Fruit fly (Drosophila melanogaster) whole organism, embryonic: ENCODE results near the gene CG12998.
A peak's percentile ranks its signal among the peaks of the same experiment; 100 is the strongest.

Experiments used
- Adf1 ChIP-seq: fragments of 200-800 bp; sonication (Bioruptor generic); IDR thresholded peaks from 2 replicates; pipeline ENCODE4 v1.3.6; 2022; ENCODE audit warnings: missing biosample characterization, missing genetic modification characterization
- CG10959 ChIP-seq: fragments of 200-800 bp; sonication (Bioruptor generic); IDR thresholded peaks from 2 replicates; pipeline ENCODE4 v1.3.6; 2022; ENCODE audit warnings: missing biosample characterization, missing genetic modification characterization
- CG11247 ChIP-seq: fragments of 200-800 bp; sonication (Bioruptor generic); IDR thresholded peaks from 2 replicates; pipeline ENCODE4 v1.3.6; 2022; ENCODE audit warnings: missing biosample characterization, missing genetic modification characterization
- CG12104 ChIP-seq: fragments of 200-800 bp; sonication (Bioruptor generic); optimal IDR thresholded peaks from 3 replicates; lab custom pipeline; 2016; ENCODE audit warnings: missing biosample characterization, missing genetic modification characterization
- CG12219 ChIP-seq: fragments of 200-800 bp; sonication (Bioruptor generic); optimal IDR thresholded peaks from 3 replicates; lab custom pipeline; 2018; ENCODE audit warnings: missing biosample characterization, mild to moderate bottlenecking, missing genetic modification characterization
- CG13624 ChIP-seq: fragments of 200-800 bp; sonication (Bioruptor generic); optimal IDR thresholded peaks from 2 replicates; lab custom pipeline; 2016; ENCODE audit warnings: missing biosample characterization, missing genetic modification characterization
- CG13775 ChIP-seq: fragments of 200-800 bp; sonication (Bioruptor generic); optimal IDR thresholded peaks from 3 replicates; lab custom pipeline; 2017; ENCODE audit warnings: missing biosample characterization, mild to moderate bottlenecking, missing genetic modification characterization
- CG14014 ChIP-seq: fragments of 200-800 bp; sonication (Bioruptor generic); IDR thresholded peaks from 2 replicates; pipeline ENCODE4 v1.3.6; 2022; ENCODE audit warnings: missing biosample characterization, missing genetic modification characterization
- CG14441 ChIP-seq: fragments of 200-800 bp; sonication (Bioruptor generic); IDR thresholded peaks from 2 replicates; pipeline ENCODE4 v1.3.6; 2022; ENCODE audit warnings: missing biosample characterization, missing genetic modification characterization
- CG14860 ChIP-seq: fragments of 200-800 bp; sonication (Bioruptor generic); IDR thresholded peaks from 3 replicates; pipeline ENCODE4 v1.3.6; 2022; ENCODE audit warnings: missing biosample characterization, missing genetic modification characterization; ENCODE audit not compliant: partially characterized antibody
- CG1647 ChIP-seq: fragments of 200-800 bp; sonication (Bioruptor generic); optimal IDR thresholded peaks from 3 replicates; lab custom pipeline; 2016; ENCODE audit warnings: missing biosample characterization, missing genetic modification characterization
- CG2120 ChIP-seq: fragments of 200-800 bp; sonication (Bioruptor generic); optimal IDR thresholded peaks from 3 replicates; lab custom pipeline; 2016; ENCODE audit warnings: missing biosample characterization, missing genetic modification characterization
- CG2129 ChIP-seq: fragments of 200-800 bp; sonication (Bioruptor generic); IDR thresholded peaks from 2 replicates; pipeline ENCODE4 v1.3.6; 2022; ENCODE audit warnings: missing biosample characterization, missing genetic modification characterization; ENCODE audit not compliant: partially characterized antibody
- CG31441 ChIP-seq: fragments of 200-800 bp; sonication (Bioruptor generic); IDR thresholded peaks from 2 replicates; pipeline ENCODE4 v1.3.6; 2022; ENCODE audit warnings: missing biosample characterization, missing genetic modification characterization
- CG6654 ChIP-seq: fragments of 200-800 bp; sonication (Bioruptor generic); optimal IDR thresholded peaks from 2 replicates; lab custom pipeline; 2017; ENCODE audit warnings: missing biosample characterization, mild to moderate bottlenecking, missing genetic modification characterization
- CG6683 ChIP-seq: fragments of 200-800 bp; sonication (Bioruptor generic); optimal IDR thresholded peaks from 2 replicates; lab custom pipeline; 2017; ENCODE audit warnings: missing biosample characterization, mild to moderate bottlenecking, missing genetic modification characterization, missing genetic modification reagents
- CG7357 ChIP-seq: fragments of 200-800 bp; sonication (Bioruptor generic); IDR thresholded peaks from 3 replicates; pipeline ENCODE4 v1.3.6; 2022; ENCODE audit warnings: missing biosample characterization, missing genetic modification characterization
- CG9876 ChIP-seq: fragments of 200-800 bp; sonication (Bioruptor generic); optimal IDR thresholded peaks from 2 replicates; lab custom pipeline; 2016; ENCODE audit warnings: missing biosample characterization, missing genetic modification characterization
- Dll ChIP-seq: fragments of 200-800 bp; sonication (Bioruptor generic); IDR thresholded peaks from 4 replicates; pipeline ENCODE4 v1.3.6; 2022; ENCODE audit warnings: missing biosample characterization, missing genetic modification characterization; ENCODE audit not compliant: partially characterized antibody
- Drgx ChIP-seq: fragments of 200-800 bp; sonication (Bioruptor generic); IDR thresholded peaks from 2 replicates; pipeline ENCODE4 v1.3.6; 2022; ENCODE audit warnings: missing biosample characterization, missing genetic modification characterization
- ERR ChIP-seq: fragments of 200-800 bp; sonication (Bioruptor generic); optimal IDR thresholded peaks from 2 replicates; lab custom pipeline; 2016; ENCODE audit warnings: missing biosample characterization, missing genetic modification characterization
- HLH3B ChIP-seq: fragments of 200-800 bp; sonication (Bioruptor generic); IDR thresholded peaks from 2 replicates; pipeline ENCODE4 v1.3.6; 2022; ENCODE audit warnings: missing biosample characterization, missing genetic modification characterization
- HLH4C ChIP-seq: fragments of 200-800 bp; sonication (Bioruptor generic); IDR thresholded peaks from 3 replicates; pipeline ENCODE4 v1.3.6; 2022; ENCODE audit warnings: missing biosample characterization, missing genetic modification characterization; ENCODE audit not compliant: partially characterized antibody
- Hmr ChIP-seq: fragments of 200-800 bp; sonication (Bioruptor generic); optimal IDR thresholded peaks from 3 replicates; lab custom pipeline; 2017; ENCODE audit warnings: mild to moderate bottlenecking, missing biosample characterization, missing genetic modification reagents, missing genetic modification characterization
- Hmx ChIP-seq: fragments of 200-800 bp; sonication (Bioruptor generic); optimal IDR thresholded peaks from 2 replicates; lab custom pipeline; 2016; ENCODE audit warnings: missing biosample characterization, missing genetic modification characterization
- Lim3 ChIP-seq: fragments of 200-800 bp; sonication (Bioruptor generic); IDR thresholded peaks from 2 replicates; pipeline ENCODE4 v1.3.6; 2022; ENCODE audit warnings: missing biosample characterization, missing genetic modification characterization
- Myb ChIP-seq: fragments of 200-800 bp; sonication (Bioruptor generic); optimal IDR thresholded peaks from 2 replicates; lab custom pipeline; 2016; ENCODE audit warnings: missing biosample characterization, missing genetic modification characterization
- Oaz ChIP-seq: fragments of 200-800 bp; sonication (Bioruptor generic); IDR thresholded peaks from 2 replicates; pipeline ENCODE4 v1.3.6; 2022; ENCODE audit warnings: missing biosample characterization, missing genetic modification characterization
- Poxn ChIP-seq: fragments of 200-800 bp; sonication (Bioruptor generic); IDR thresholded peaks from 2 replicates; pipeline ENCODE4 v1.3.6; 2022; ENCODE audit warnings: missing biosample characterization, missing genetic modification characterization
- Sox100B ChIP-seq: fragments of 200-800 bp; sonication (Bioruptor generic); optimal IDR thresholded peaks from 3 replicates; lab custom pipeline; 2018; ENCODE audit warnings: missing biosample characterization, mild to moderate bottlenecking, missing genetic modification characterization
- Sox102F ChIP-seq: fragments of 200-800 bp; sonication (Bioruptor generic); optimal IDR thresholded peaks from 2 replicates; lab custom pipeline; 2018; ENCODE audit warnings: missing biosample characterization, mild to moderate bottlenecking, missing genetic modification characterization, moderate library complexity
- Sry-β ChIP-seq: fragments of 200-800 bp; sonication (Bioruptor generic); optimal IDR thresholded peaks from 2 replicates; lab custom pipeline; 2018; ENCODE audit warnings: missing biosample characterization, mild to moderate bottlenecking, missing genetic modification characterization, moderate library complexity
- bowl ChIP-seq: fragments of 200-800 bp; sonication (Bioruptor generic); IDR thresholded peaks from 2 replicates; pipeline ENCODE4 v1.3.6; 2022; ENCODE audit warnings: missing biosample characterization, missing genetic modification characterization
- cad ChIP-seq: fragments of >200 bp; optimal IDR thresholded peaks from 2 replicates; lab custom pipeline; 2017; ENCODE audit warnings: missing biosample characterization, missing genetic modification characterization
- chinmo ChIP-seq: fragments of 200-800 bp; sonication (Bioruptor generic); IDR thresholded peaks from 4 replicates; pipeline ENCODE4 v1.3.6; 2022; ENCODE audit warnings: missing biosample characterization, missing genetic modification characterization; ENCODE audit not compliant: partially characterized antibody
- crp ChIP-seq, 2 experiments: fragments of 200-800 bp; sonication (Bioruptor generic); optimal IDR thresholded peaks; 2 replicates in 1 of 2; 3 replicates in 1 of 2; lab custom pipeline; 2017; ENCODE audit warnings: missing biosample characterization in 2 of 2, missing genetic modification characterization in 2 of 2, mild to moderate bottlenecking in 1 of 2, moderate library complexity in 1 of 2
- disco-r ChIP-seq: fragments of 200-800 bp; sonication (Bioruptor generic); optimal IDR thresholded peaks from 2 replicates; lab custom pipeline; 2016; ENCODE audit warnings: missing biosample characterization, missing genetic modification characterization
- dmrt11E ChIP-seq: fragments of 200-800 bp; sonication (Bioruptor generic); optimal IDR thresholded peaks from 3 replicates; lab custom pipeline; 2018; ENCODE audit warnings: missing biosample characterization, mild to moderate bottlenecking, missing genetic modification characterization, moderate library complexity
- dmrt99B ChIP-seq: fragments of 200-800 bp; sonication (Bioruptor generic); optimal IDR thresholded peaks from 2 replicates; lab custom pipeline; 2018; ENCODE audit warnings: missing biosample characterization, mild to moderate bottlenecking, missing genetic modification characterization, moderate library complexity
- en ChIP-seq: fragments of 200-800 bp; sonication (Bioruptor generic); optimal IDR thresholded peaks from 2 replicates; lab custom pipeline; 2016; ENCODE audit warnings: missing biosample characterization, missing genetic modification characterization
- lov ChIP-seq, 2 experiments: fragments of 200-800 bp in 1 of 2; fragments of >200 bp in 1 of 2; sonication (Bioruptor generic) in 1 of 2; IDR thresholded peaks in 1 of 2; optimal IDR thresholded peaks in 1 of 2; 2 replicates in 1 of 2; 3 replicates in 1 of 2; pipeline versions ENCODE4 v1.3.6 to Lab custom; 2017 to 2022; ENCODE audit warnings: missing biosample characterization in 1 of 2, missing genetic modification characterization in 1 of 2
- nom ChIP-seq: fragments of 200-800 bp; sonication (Bioruptor generic); optimal IDR thresholded peaks from 2 replicates; lab custom pipeline; 2017; ENCODE audit warnings: missing biosample characterization, missing genetic modification characterization, mild to moderate bottlenecking, moderate library complexity, missing genetic modification reagents
- peb ChIP-seq: fragments of 200-800 bp; sonication (Bioruptor generic); IDR thresholded peaks from 2 replicates; pipeline ENCODE4 v1.3.6; 2022; ENCODE audit warnings: missing biosample characterization, missing genetic modification characterization
- rib ChIP-seq: fragments of 200-800 bp; sonication (Bioruptor generic); IDR thresholded peaks from 2 replicates; pipeline ENCODE4 v1.3.6; 2022; ENCODE audit warnings: missing biosample characterization, missing genetic modification characterization
- stwl ChIP-seq: fragments of 200-800 bp; sonication (Bioruptor generic); optimal IDR thresholded peaks from 3 replicates; lab custom pipeline; 2018; ENCODE audit warnings: missing biosample characterization, mild to moderate bottlenecking, missing genetic modification characterization, moderate library complexity
- zfh2 ChIP-seq: fragments of 200-800 bp; sonication (Bioruptor generic); optimal IDR thresholded peaks from 2 replicates; lab custom pipeline; 2016; ENCODE audit warnings: missing biosample characterization, missing genetic modification characterization

The CG12998 gene

DNA sequence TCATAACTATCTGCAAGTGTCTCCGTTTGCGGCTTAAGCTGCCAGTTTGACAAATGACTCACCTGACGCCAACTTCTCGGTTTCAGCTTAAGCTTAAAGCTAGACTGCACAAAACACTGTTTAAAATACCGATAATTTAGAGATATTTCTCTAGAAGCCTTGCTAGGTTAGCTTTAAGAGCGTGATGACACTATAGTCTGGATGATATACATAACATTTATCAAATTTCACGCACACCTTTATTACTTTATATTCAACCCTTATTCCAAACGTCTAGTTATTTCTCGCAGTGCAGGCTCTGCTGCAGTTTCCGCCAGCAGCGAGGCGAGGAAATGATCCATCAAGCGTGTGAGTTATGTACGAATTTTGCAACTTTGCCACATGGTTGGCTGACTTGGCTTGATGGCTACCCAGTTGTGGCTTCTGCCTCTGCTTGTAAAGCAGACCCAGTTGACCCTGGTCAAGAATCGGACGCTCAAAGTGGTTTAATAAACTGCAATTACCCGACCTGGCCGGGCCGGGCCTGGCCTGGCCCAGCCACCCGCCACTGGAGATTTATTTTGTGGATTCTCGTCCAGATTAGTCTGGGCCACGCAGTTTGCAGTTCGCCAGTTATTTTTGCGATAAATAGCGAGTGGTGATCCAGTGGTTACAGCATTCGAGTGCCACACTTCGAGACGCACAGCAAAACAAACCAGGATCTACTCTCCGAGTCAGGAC is at the start of gene CG12998:
TSS of gene CG12998 (plus strand) at position 436 of the 720 bp plus-strand sequence.
- TF ChIP-seq CG2120 (GFP tag; lab: Kevin White, UChicago) (no peak), chinmo (GFP tag; lab: Robert Waterston, UW) (no peak), Drgx (GFP tag; lab: Robert Waterston, UW) (peak; percentile 34; the same call in 1 of the 2 replicates)

DNA sequence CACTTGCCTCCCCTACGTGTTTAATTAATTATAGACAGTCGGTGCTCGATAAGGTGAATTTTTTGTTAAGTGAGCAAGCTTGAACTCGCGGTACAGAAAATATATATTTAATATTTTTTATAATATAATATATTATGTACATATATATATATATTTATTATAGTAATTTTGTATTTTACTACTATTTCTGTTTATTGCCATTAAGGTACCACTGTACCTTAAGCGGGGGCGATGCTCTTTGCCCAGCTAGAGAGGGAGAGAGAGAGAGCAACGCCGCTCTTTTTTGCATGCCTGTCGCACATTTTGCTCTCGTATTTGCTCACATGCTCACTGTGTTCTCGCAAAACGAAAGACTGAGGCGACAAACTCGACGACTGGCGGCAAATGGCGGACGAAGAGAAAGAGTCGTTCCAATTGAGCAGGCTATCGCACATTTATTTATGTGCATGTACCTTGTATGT is 48.0 kb upstream of the CG12998 start:
- TF ChIP-seq Myb (no peak), CG10959 (GFP tag; lab: Robert Waterston, UW) (no peak), zfh2 (GFP tag; lab: Kevin White, UChicago) (no peak), Lim3 (GFP tag; lab: Robert Waterston, UW) (no peak), Adf1 (no peak; the same call in 1 of the 2 replicates), CG7357 (GFP tag; lab: Robert Waterston, UW) (no peak), Sox102F (peak; percentile 38), disco-r (GFP tag; lab: Kevin White, UChicago) (no peak), Sox100B (peak; percentile 28), CG6654 (GFP tag; lab: Kevin White, UChicago) (no peak), stwl (tag; lab: Kevin White, UChicago) (no peak), CG11247 (peak; percentile 63; the same call in 1 of the 2 replicates), cad (GFP tag; lab: Kevin White, UChicago) (no peak), Sry-β (no peak), en (no peak), CG14860 (GFP tag; lab: Robert Waterston, UW) (no peak), Poxn (0 out of 2 replicates have a peak, but pooled peaks have one; percentile 25), peb (GFP tag; lab: Robert Waterston, UW) (no peak), CG6683 (GFP tag; lab: Kevin White, UChicago) (no peak), Hmr (GFP tag; lab: Kevin White, UChicago) (peak; percentile 57), bowl (GFP tag; lab: Robert Waterston, UW) (no peak), CG14441 (GFP tag; lab: Robert Waterston, UW) (peak; percentile 49; the same call in 1 of the 2 replicates), CG14014 (GFP tag; lab: Robert Waterston, UW) (peak; percentile 63; the same call in 1 of the 2 replicates), dmrt99B (peak; percentile 50), Dll (no peak), Oaz (no peak), lov (optimal IDR thresholded peaks at IDR 0.05; lab: Kevin White, UChicago) (no peak), lov (GFP tag; IDR thresholded peaks at IDR 0.05; lab: Robert Waterston, UW) (no peak), Hmx (no peak), CG9876 (no peak), HLH4C (GFP tag; lab: Robert Waterston, UW) (no peak), nom (GFP tag; lab: Kevin White, UChicago) (peak; percentile 58), CG12104 (no peak), CG1647 (GFP tag; lab: Kevin White, UChicago) (no peak), dmrt11E (tag; lab: Kevin White, UChicago) (no peak), CG13775 (peak; percentile 36), CG2129 (no peak), HLH3B (GFP tag; lab: Robert Waterston, UW) (peak; percentile 48; the same call in 1 of the 2 replicates), crp (GFP tag; optimal IDR thresholded peaks at IDR 0.05; lab: Kevin White, UChicago) (no peak), CG31441 (GFP tag; lab: Robert Waterston, UW) (0 out of 2 replicates have a peak, but pooled peaks have one; percentile 32), rib (GFP tag; lab: Robert Waterston, UW) (0 out of 2 replicates have a peak, but pooled peaks have one; percentile 16), ERR (no peak), CG12219 (no peak), CG13624 (GFP tag; lab: Kevin White, UChicago) (no peak)
